Worm (Caenorhabditis elegans) whole organism, L4/young adult: ENCODE data around the gene srbc-29.

Experiments used
- W03F9.2 ChIP-seq: fragments of 150-350 bp; optimal IDR thresholded peaks from 2 replicates; lab custom pipeline; 2014; ENCODE audit warnings: missing biosample characterization, missing genetic modification characterization
- him-1 ChIP-seq: sonication (generic microtip); optimal IDR thresholded peaks from 2 replicates; lab custom pipeline; 2016; ENCODE audit warnings: missing genotype, missing genetic modification reagents, missing genetic modification characterization, missing compliant biosample characterization

DNA sequence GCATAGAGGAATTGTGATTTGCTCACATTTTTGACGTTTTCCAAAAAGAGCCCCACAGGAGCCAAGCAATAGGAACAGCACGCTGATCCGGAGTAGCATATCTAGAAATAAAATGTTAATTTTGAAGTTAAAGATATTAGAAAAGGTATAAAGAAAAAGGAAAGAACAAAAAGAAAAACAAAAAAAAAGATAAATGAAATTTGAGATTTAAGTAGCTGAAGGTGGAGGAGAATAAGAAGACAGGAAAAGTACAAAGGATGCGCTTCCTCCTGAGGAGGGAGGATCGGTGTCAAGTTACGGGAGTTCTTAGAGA is 25.9 kb downstream of the srbc-29 start, which contains the start of gene cfz-2:
- no peak for TF ChIP-seq him-1 (tag; lab: Kevin White, UChicago)
- no peak for TF ChIP-seq W03F9.2 (tag; lab: Kevin White, UChicago)
